Worm (Caenorhabditis elegans) whole organism, L4 larva: ENCODE data around the gene F44B9.10.

Source experiments
- D1046.2 ChIP-seq: fragments of 200-800 bp; sonication (Bioruptor generic); IDR thresholded peaks from 2 replicates; pipeline ENCODE4 v1.3.6; 2022; ENCODE audit warnings: missing genetic modification characterization, missing compliant biosample characterization
- F10B5.3 ChIP-seq: sonication (generic microtip); optimal IDR thresholded peaks from 2 replicates; lab custom pipeline; 2016; ENCODE audit warnings: mild to moderate bottlenecking, missing genetic modification characterization, missing compliant biosample characterization
- F26F4.8 ChIP-seq: fragments of 200-800 bp; sonication (Bioruptor generic); conservative IDR thresholded peaks from 2 replicates; pipeline ENCODE4 v1.3.6; 2022; ENCODE audit warnings: missing genetic modification characterization, missing compliant biosample characterization
- R02D3.7 ChIP-seq: fragments of 150-350 bp; sonication (generic microtip); optimal IDR thresholded peaks from 3 replicates; lab custom pipeline; 2014; ENCODE audit warnings: missing biosample characterization, missing genetic modification characterization
- Y105C5A.15 ChIP-seq: fragments of 200-800 bp; sonication (Bioruptor generic); IDR thresholded peaks from 2 replicates; pipeline ENCODE4 v1.3.6; 2022; ENCODE audit warnings: missing genetic modification characterization, missing compliant biosample characterization
- Y75B8A.6 ChIP-seq: fragments of 200-800 bp; sonication (Bioruptor generic); IDR thresholded peaks from 2 replicates; pipeline ENCODE4 v1.3.6; 2022; ENCODE audit warnings: missing genetic modification reagents, missing genetic modification characterization, missing compliant biosample characterization
- ZK546.5 ChIP-seq, 2 experiments: sonication (generic microtip); optimal IDR thresholded peaks; 2 replicates each; lab custom pipeline; 2017; ENCODE audit warnings: missing biosample characterization in 2 of 2, missing genetic modification characterization in 2 of 2
- aha-1 ChIP-seq: fragments of 150-350 bp; peaks from one replicate; lab custom pipeline; 2014; ENCODE audit warnings: missing biosample characterization, missing genetic modification characterization
- ama-1 ChIP-seq: fragments of 150-350 bp; optimal IDR thresholded peaks from 2 replicates; lab custom pipeline; 2014; ENCODE audit warnings: inconsistent platforms, mixed read lengths
- arid-1 ChIP-seq: fragments of 200-800 bp; sonication (Bioruptor generic); conservative IDR thresholded peaks from 2 replicates; pipeline ENCODE4 v1.3.6; 2022; ENCODE audit warnings: missing genetic modification reagents, missing genetic modification characterization, missing compliant biosample characterization
- attf-4 ChIP-seq: sonication (generic microtip); optimal IDR thresholded peaks from 3 replicates; lab custom pipeline; 2017; ENCODE audit warnings: missing biosample characterization, missing genetic modification characterization
- ceh-20 ChIP-seq: fragments of 200-800 bp; sonication (Bioruptor generic); IDR thresholded peaks from 2 replicates; pipeline ENCODE4 v1.3.6; 2022; ENCODE audit warnings: missing genetic modification reagents, missing genetic modification characterization, missing compliant biosample characterization
- ces-1 ChIP-seq: fragments of 150-350 bp; sonication (generic microtip); optimal IDR thresholded peaks from 4 replicates; lab custom pipeline; 2014; ENCODE audit warnings: missing biosample characterization, missing genetic modification reagents, missing genetic modification characterization
- daf-8 ChIP-seq: fragments of 200-800 bp; sonication (Bioruptor generic); IDR thresholded peaks from 2 replicates; pipeline ENCODE4 v1.3.6; 2022; ENCODE audit warnings: missing genetic modification characterization, missing compliant biosample characterization
- dmd-6 ChIP-seq: fragments of 200-800 bp; sonication (Bioruptor generic); IDR thresholded peaks from 2 replicates; pipeline ENCODE4 v1.3.6; 2022; ENCODE audit warnings: missing genetic modification reagents, missing genetic modification characterization, missing compliant biosample characterization
- dmd-8 ChIP-seq: fragments of 200-800 bp; sonication (Bioruptor generic); IDR thresholded peaks from 2 replicates; pipeline ENCODE4 v1.3.6; 2022; ENCODE audit warnings: missing genetic modification characterization, missing compliant biosample characterization
- dve-1 ChIP-seq: sonication (generic microtip); optimal IDR thresholded peaks from 2 replicates; lab custom pipeline; 2017; ENCODE audit warnings: antibody characterized with exemption, mild to moderate bottlenecking, missing genetic modification characterization, missing compliant biosample characterization; ENCODE audit not compliant: insufficient read depth
- fkh-10 ChIP-seq: fragments of 150-350 bp; optimal IDR thresholded peaks from 2 replicates; lab custom pipeline; 2014; ENCODE audit warnings: missing biosample characterization, missing genetic modification reagents, missing genetic modification characterization
- lim-7 ChIP-seq: fragments of 200-800 bp; sonication (Bioruptor generic); IDR thresholded peaks from 2 replicates; pipeline ENCODE4 v1.3.6; 2022; ENCODE audit warnings: missing genetic modification characterization, missing compliant biosample characterization
- lin-1 ChIP-seq: fragments of 200-800 bp; sonication (Bioruptor generic); IDR thresholded peaks from 2 replicates; pipeline ENCODE4 v1.3.6; 2022; ENCODE audit warnings: missing genetic modification reagents, missing genetic modification characterization, missing compliant biosample characterization
- lin-38 ChIP-seq: fragments of 200-800 bp; sonication (Bioruptor generic); IDR thresholded peaks from 2 replicates; pipeline ENCODE4 v1.3.6; 2022; ENCODE audit warnings: missing genetic modification reagents, missing genetic modification characterization, missing compliant biosample characterization
- lir-3 ChIP-seq: sonication (generic microtip); optimal IDR thresholded peaks from 2 replicates; lab custom pipeline; 2016; ENCODE audit warnings: mild to moderate bottlenecking, missing genetic modification characterization, missing compliant biosample characterization
- lsy-2 ChIP-seq, 2 experiments: fragments of 150-350 bp in 1 of 2; sonication (generic microtip) in 1 of 2; optimal IDR thresholded peaks; 2 replicates each; lab custom pipeline; 2014 to 2017; ENCODE audit warnings: missing biosample characterization in 2 of 2, missing genetic modification characterization in 2 of 2
- madf-9 ChIP-seq: fragments of 200-800 bp; sonication (Bioruptor generic); conservative IDR thresholded peaks from 2 replicates; pipeline ENCODE4 v1.3.6; 2022; ENCODE audit warnings: missing genetic modification reagents, missing genetic modification characterization, missing compliant biosample characterization
- mdl-1 ChIP-seq, 2 experiments: fragments of 150-350 bp in 1 of 2; sonication (generic microtip) in 1 of 2; optimal IDR thresholded peaks; 2 replicates each; lab custom pipeline; 2014 to 2017; ENCODE audit warnings: missing biosample characterization in 2 of 2, missing genetic modification characterization in 2 of 2
- mdt-29 ChIP-seq: fragments of 200-800 bp; sonication (Bioruptor generic); IDR thresholded peaks from 2 replicates; pipeline ENCODE4 v1.3.6; 2022; ENCODE audit warnings: missing genetic modification reagents, missing genetic modification characterization, missing compliant biosample characterization
- mep-1 ChIP-seq: fragments of 150-350 bp; sonication (generic microtip); optimal IDR thresholded peaks from 3 replicates; lab custom pipeline; 2014; ENCODE audit warnings: missing biosample characterization, missing genetic modification characterization
- mxl-3 ChIP-seq: fragments of 200-800 bp; sonication (Bioruptor generic); optimal IDR thresholded peaks from 2 replicates; lab custom pipeline; 2018; ENCODE audit warnings: mild to moderate bottlenecking, missing genetic modification characterization, missing compliant biosample characterization
- nhr-10 ChIP-seq: fragments of 150-350 bp; optimal IDR thresholded peaks from 2 replicates; lab custom pipeline; 2014; ENCODE audit warnings: missing biosample characterization, missing genetic modification characterization
- nhr-102 ChIP-seq: sonication (generic microtip); optimal IDR thresholded peaks from 2 replicates; lab custom pipeline; 2016; ENCODE audit warnings: mild to moderate bottlenecking, missing genetic modification characterization, moderate library complexity, missing compliant biosample characterization
- nhr-237 ChIP-seq: sonication (generic microtip); optimal IDR thresholded peaks from 2 replicates; lab custom pipeline; 2017; ENCODE audit warnings: missing biosample characterization, missing genetic modification characterization
- nhr-28 ChIP-seq: fragments of 150-350 bp; optimal IDR thresholded peaks from 2 replicates; lab custom pipeline; 2014; ENCODE audit warnings: missing biosample characterization, missing genetic modification characterization
- nhr-48 ChIP-seq: sonication (generic microtip); optimal IDR thresholded peaks from 2 replicates; lab custom pipeline; 2016; ENCODE audit warnings: mild to moderate bottlenecking, missing genetic modification characterization, missing compliant biosample characterization
- pha-4 ChIP-seq, 2 experiments: fragments of 150-350 bp in 1 of 2; fragments of 200-800 bp in 1 of 2; sonication (Bioruptor generic) in 1 of 2; IDR thresholded peaks in 1 of 2; optimal IDR thresholded peaks in 1 of 2; 2 replicates each; pipeline versions ENCODE4 v1.3.6 to Lab custom; 2014 to 2022; ENCODE audit warnings: missing genetic modification characterization in 2 of 2, missing genetic modification reagents in 2 of 2, missing biosample characterization in 1 of 2, missing compliant biosample characterization in 1 of 2
- php-3 ChIP-seq: fragments of 200-800 bp; sonication (Bioruptor generic); IDR thresholded peaks from 2 replicates; pipeline ENCODE4 v1.3.6; 2022; ENCODE audit warnings: missing genetic modification reagents, missing genetic modification characterization, missing compliant biosample characterization
- rbr-2 ChIP-seq: sonication (generic microtip); optimal IDR thresholded peaks from 2 replicates; lab custom pipeline; 2016; ENCODE audit warnings: missing genotype, missing genetic modification characterization, missing compliant biosample characterization
- saeg-2 ChIP-seq: fragments of 200-800 bp; sonication (Bioruptor generic); IDR thresholded peaks from 2 replicates; pipeline ENCODE4 v1.3.6; 2022; ENCODE audit warnings: missing genetic modification reagents, missing genetic modification characterization, missing compliant biosample characterization
- sdz-12 ChIP-seq: fragments of 200-800 bp; sonication (Bioruptor generic); optimal IDR thresholded peaks from 2 replicates; lab custom pipeline; 2018; ENCODE audit warnings: mild to moderate bottlenecking, missing genetic modification characterization, missing compliant biosample characterization
- snpc-1.2 ChIP-seq: fragments of 200-800 bp; sonication (Bioruptor generic); IDR thresholded peaks from 2 replicates; pipeline ENCODE4 v1.3.6; 2022; ENCODE audit warnings: missing genetic modification reagents, missing genetic modification characterization, missing compliant biosample characterization
- tag-97 ChIP-seq: fragments of 200-800 bp; sonication (Bioruptor generic); IDR thresholded peaks from 2 replicates; pipeline ENCODE4 v1.3.6; 2022; ENCODE audit warnings: missing genetic modification characterization, missing compliant biosample characterization
- unc-130 ChIP-seq: sonication (generic microtip); optimal IDR thresholded peaks from 2 replicates; lab custom pipeline; 2016; ENCODE audit warnings: missing genetic modification reagents, missing genetic modification characterization, missing compliant biosample characterization
- unc-39 ChIP-seq: sonication (generic microtip); optimal IDR thresholded peaks from 2 replicates; lab custom pipeline; 2017; ENCODE audit warnings: missing biosample characterization, missing genetic modification characterization
- unc-62 ChIP-seq, 3 experiments: fragments of 150-350 bp in 1 of 3; sonication (generic microtip); optimal IDR thresholded peaks in 2 of 3; peaks in 1 of 3; 1 replicate in 1 of 3; 2 replicates in 2 of 3; lab custom pipeline; 2014 to 2017; ENCODE audit warnings: missing biosample characterization in 3 of 3, missing genetic modification characterization in 3 of 3, missing genetic modification reagents in 3 of 3, missing genotype in 1 of 3
- zag-1 ChIP-seq: fragments of 150-350 bp; optimal IDR thresholded peaks from 2 replicates; lab custom pipeline; 2014; ENCODE audit warnings: missing biosample characterization, missing genetic modification characterization
- zfp-2 ChIP-seq: sonication (generic microtip); optimal IDR thresholded peaks from 2 replicates; lab custom pipeline; 2016; ENCODE audit warnings: mild to moderate bottlenecking, missing genetic modification characterization, missing compliant biosample characterization
- zip-11 ChIP-seq: fragments of 200-800 bp; sonication (Bioruptor generic); IDR thresholded peaks from 2 replicates; pipeline ENCODE4 v1.3.6; 2022; ENCODE audit warnings: missing genetic modification characterization, missing compliant biosample characterization

F44B9.10 gene

DNA sequence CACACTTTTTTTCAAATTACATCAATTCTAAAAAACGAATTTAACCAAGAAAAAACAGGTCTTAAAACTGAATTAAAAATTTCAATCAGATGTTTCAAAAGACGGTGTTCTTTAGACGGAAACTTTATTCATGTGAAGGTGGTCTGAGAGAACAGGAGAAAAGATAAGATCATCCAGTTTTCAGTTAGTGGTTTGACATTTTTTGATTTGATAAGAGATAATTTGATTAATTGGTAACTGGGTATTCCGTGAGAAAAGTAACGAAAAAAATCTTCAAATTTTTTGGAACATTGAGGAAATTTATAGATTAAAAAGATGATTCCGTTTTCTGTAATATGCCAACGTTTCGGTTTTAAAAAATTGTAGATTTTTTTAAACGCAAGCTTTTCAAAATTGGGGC, 3.1 kb upstream of the F44B9.10 start:
- TF ChIP-seq nhr-102 (tag; lab: Kevin White, UChicago) (no peak), nhr-28 (peak; percentile 1)

DNA sequence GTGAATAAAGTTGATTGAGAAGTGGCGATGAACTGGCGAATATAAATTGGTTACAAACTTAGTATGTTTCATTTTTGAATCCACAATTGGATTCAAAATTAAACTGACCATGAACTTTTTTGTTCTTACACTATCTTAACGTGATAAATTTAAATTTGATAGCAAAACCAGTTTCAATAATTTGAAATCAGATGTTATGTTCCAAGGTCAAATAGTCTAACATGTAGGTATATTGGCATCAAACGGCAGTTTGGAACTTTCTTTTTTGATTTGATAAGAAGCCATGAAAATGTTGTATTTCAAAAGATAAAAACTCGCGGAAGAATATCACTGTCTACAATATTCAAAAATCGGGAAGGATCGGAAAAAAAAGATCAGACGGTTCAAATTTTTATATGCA, 2.6 kb upstream of the F44B9.10 start:
- no peak for TF ChIP-seq dmd-8 (GFP tag; lab: Robert Waterston, UW)
- no peak for TF ChIP-seq zfp-2
- TF ChIP-seq lir-3 (tag; lab: Kevin White, UChicago), result no peak
- TF ChIP-seq lsy-2 (tag; optimal IDR thresholded peaks at IDR 0.05; lab: Kevin White, UChicago), result no peak
- TF ChIP-seq lin-1, result no peak
- TF ChIP-seq unc-130, result no peak
- no peak for TF ChIP-seq unc-62 (GFP tag; optimal IDR thresholded peaks at IDR 0.05 in 1 of 2; lab: Kevin White, UChicago)
- no peak for TF ChIP-seq unc-62 (tag; optimal IDR thresholded peaks at IDR 0.05; lab: Kevin White, UChicago)
- no peak for TF ChIP-seq ces-1

DNA sequence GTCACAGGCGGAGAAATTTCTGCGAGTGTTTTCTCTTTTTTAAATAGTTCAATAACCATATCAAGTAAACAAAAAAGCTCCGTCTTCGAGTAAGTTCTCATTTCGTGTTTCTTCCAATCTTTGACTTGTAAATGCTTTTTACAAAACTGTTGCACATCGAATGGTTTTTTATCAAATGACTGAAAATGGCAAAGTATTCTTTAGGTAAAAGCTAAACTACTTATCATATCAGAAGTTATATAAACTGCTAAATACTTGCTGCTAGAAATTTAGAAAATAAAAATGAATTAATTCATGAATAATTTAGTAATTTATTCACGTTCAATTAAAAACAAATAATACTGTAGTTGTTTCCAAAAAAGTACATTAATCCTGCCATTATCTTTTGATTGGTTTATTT, 2.5 kb downstream of the F44B9.10 start, which contains the start of gene F44B9.9:
TSS of gene F44B9.9 (minus strand) at position 101 of the 400 bp plus-strand sequence.
- no peak for TF ChIP-seq daf-8
- TF ChIP-seq snpc-1.2 (GFP tag; lab: Robert Waterston, UW), result no peak
- TF ChIP-seq zip-11 (GFP tag; lab: Robert Waterston, UW), result no peak
- no peak for TF ChIP-seq zag-1 (tag; lab: Kevin White, UChicago)
- no peak for TF ChIP-seq attf-4 (tag; lab: Kevin White, UChicago)
- no peak for TF ChIP-seq Y105C5A.15 (GFP tag; lab: Robert Waterston, UW)
- no peak for TF ChIP-seq fkh-10 (GFP tag; lab: Kevin White, UChicago)
- TF ChIP-seq lir-3 (tag; lab: Kevin White, UChicago), result no peak
- no peak for TF ChIP-seq D1046.2 (GFP tag; lab: Robert Waterston, UW)
- TF ChIP-seq lim-7 (GFP tag; lab: Robert Waterston, UW), result no peak
- TF ChIP-seq ama-1 (lab: Kevin White, UChicago), result no peak
- no peak for TF ChIP-seq unc-39
- TF ChIP-seq dve-1 (tag; lab: Kevin White, UChicago), result no peak
- no peak for TF ChIP-seq sdz-12 (GFP tag; lab: Kevin White, UChicago)
- TF ChIP-seq tag-97 (GFP tag; lab: Robert Waterston, UW), result no peak
- no peak for TF ChIP-seq nhr-28
- TF ChIP-seq dmd-6, result no peak
- no peak for TF ChIP-seq Y75B8A.6 (GFP tag; lab: Robert Waterston, UW)
- no peak for TF ChIP-seq mdl-1 (tag; optimal IDR thresholded peaks at IDR 0.05; lab: Kevin White, UChicago)

DNA sequence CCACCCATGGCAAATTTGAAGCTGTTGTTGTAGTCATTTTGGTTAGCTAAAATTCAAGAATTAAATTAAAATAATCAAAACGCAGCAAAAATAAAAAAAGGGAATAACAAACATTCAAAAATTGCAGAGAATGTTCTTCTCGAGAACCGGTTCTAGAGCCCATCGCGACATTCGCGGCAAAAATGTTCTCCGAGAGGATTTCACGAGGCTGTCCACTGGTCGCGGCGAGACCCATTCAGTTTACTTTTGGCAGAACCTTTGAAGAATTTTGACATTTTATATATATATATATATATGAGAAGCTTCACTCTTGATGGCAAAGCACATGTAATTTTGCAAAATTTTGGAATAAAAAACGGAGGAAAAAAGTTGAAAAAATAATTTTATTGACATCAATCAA, 3.9 kb downstream of the F44B9.10 start, which contains the start of gene F44B9.8:
TSS of gene F44B9.8 (minus strand) at position 163 of the 400 bp plus-strand sequence.
- TF ChIP-seq nhr-48 (no peak), F26F4.8 (GFP tag; lab: Robert Waterston, UW) (no peak), ZK546.5 (tag; optimal IDR thresholded peaks at IDR 0.05; lab: Kevin White, UChicago) (no peak), madf-9 (no peak), lin-38 (GFP tag; lab: Robert Waterston, UW) (no peak), nhr-237 (tag; lab: Kevin White, UChicago) (no peak), zag-1 (tag; lab: Kevin White, UChicago) (no peak), fkh-10 (GFP tag; lab: Kevin White, UChicago) (no peak), nhr-10 (tag; lab: Kevin White, UChicago) (no peak), pha-4 (GFP tag; IDR thresholded peaks at IDR 0.05; lab: Robert Waterston, UW) (no peak), pha-4 (tag; optimal IDR thresholded peaks at IDR 0.05; lab: Kevin White, UChicago) (no peak), saeg-2 (GFP tag; lab: Robert Waterston, UW) (no peak), ceh-20 (GFP tag; lab: Robert Waterston, UW) (no peak), php-3 (no peak), aha-1 (tag; lab: Kevin White, UChicago) (peak; percentile 93), mep-1 (tag; lab: Kevin White, UChicago) (peak; percentile 74), lsy-2 (tag; optimal IDR thresholded peaks at IDR 0.05; lab: Kevin White, UChicago) (peak in 1 of 2 experiments; percentile 86), nhr-28 (peak; percentile 4), Y75B8A.6 (GFP tag; lab: Robert Waterston, UW) (no peak), D1046.2 (GFP tag; lab: Robert Waterston, UW) (no peak), dmd-8 (GFP tag; lab: Robert Waterston, UW) (no peak), ama-1 (lab: Kevin White, UChicago) (no peak), mdt-29 (GFP tag; lab: Robert Waterston, UW) (no peak), R02D3.7 (tag; lab: Kevin White, UChicago) (no peak), rbr-2 (tag; lab: Kevin White, UChicago) (peak; percentile 40), F10B5.3 (tag; lab: Kevin White, UChicago) (no peak), mxl-3 (GFP tag; lab: Kevin White, UChicago) (no peak), dve-1 (tag; lab: Kevin White, UChicago) (peak; percentile 65), arid-1 (no peak)
